Fruit fly (Drosophila melanogaster): ENCODE data around the gene Tl.

The Tl gene

DNA sequence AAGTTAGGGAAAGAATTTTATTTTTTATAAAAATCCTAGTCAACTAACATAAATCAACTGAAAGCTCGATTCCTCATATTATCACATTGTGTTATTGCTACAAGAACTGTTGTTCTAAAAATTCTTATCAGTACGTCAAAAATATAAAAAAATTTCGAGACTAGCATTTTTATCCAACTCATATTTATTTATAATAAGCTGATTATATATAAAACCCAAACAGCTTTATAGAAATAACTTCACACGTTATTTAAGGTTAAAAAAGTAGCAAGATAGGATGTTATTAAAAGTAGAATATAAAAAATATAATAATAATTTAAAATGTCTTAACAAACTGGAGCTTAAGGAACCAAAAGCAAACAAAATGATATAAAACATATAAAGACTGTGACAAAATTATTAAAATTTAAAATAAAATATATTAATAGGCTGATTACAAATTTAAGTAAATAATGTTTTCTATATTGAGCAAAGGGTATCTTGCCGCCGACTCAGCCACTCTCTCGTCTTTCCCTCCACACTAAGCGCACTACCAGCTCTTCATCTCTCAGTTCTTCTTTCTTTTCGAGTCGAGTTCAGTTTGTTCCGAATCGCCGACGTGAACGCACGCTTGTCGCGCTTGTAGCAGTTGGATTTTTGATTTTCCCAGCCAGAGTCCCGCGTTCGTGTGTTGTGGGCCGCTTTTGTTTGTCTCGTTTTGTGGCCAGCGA is at the start of gene Tl:
Gene Tl, plus strand, starts transcription at position 573 of the 710 bp plus-strand sequence.
- TF ChIP-seq EcR (GFP tag; optimal IDR thresholded peaks at IDR 0.05) = peak in 1 of 2 experiments; percentile 46
- TF ChIP-seq pan (optimal IDR thresholded peaks at IDR 0.05) = peak; percentile 85
- no peak for TF ChIP-seq psq (optimal IDR thresholded peaks at IDR 0.05)

DNA sequence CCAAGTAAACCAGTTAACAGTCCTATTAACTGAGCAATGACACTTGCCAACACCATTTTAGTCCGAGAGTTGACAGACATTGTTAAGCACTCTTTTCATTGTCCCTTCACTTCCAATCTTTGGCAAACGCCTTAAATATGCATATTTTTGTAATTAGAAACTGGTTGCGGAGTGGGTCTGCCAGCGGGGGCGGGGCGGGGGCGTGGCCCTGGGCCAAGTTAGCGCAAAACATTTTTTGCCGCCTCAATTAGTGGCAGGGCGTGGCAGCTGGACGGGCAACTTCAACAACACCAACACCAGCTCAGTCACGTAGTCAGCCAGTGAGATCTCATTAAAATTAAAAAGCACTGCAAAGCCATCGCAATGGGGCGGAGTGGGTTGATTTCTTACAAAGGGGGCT is 37.1 kb upstream of the Tl start:
- no peak for TF ChIP-seq pan (optimal IDR thresholded peaks at IDR 0.05)

DNA sequence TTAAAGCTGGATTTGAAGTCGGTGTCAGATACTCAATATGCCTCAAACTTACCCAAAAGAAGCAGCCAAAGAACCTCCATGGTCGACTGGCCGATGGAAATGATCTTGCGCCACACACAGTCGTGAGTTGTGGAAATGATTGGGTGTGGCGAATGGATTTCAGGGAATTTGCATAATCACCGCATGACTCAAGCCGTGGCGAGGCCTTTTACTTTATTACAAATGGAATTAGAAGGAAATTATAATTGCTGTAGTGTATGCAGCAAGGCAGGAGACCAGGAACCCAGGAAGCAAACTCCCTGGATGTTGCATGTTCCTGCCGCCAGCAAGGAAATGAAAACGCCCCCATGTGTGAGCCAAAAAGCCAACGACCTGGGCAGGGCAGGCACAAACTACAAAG is 14.7 kb upstream of the Tl start, which contains the start of gene CG42789:
Gene CG42789, minus strand, starts transcription at position 101 of the 400 bp plus-strand sequence.
- no peak for TF ChIP-seq psq (optimal IDR thresholded peaks at IDR 0.05)
- no peak for TF ChIP-seq Dll (optimal IDR thresholded peaks at IDR 0.05)
- no peak for TF ChIP-seq CG8478 (optimal IDR thresholded peaks at IDR 0.05)
- TF ChIP-seq usp (GFP tag; optimal IDR thresholded peaks at IDR 0.05) = no peak
- TF ChIP-seq pan (optimal IDR thresholded peaks at IDR 0.05) = no peak
- no peak for TF ChIP-seq EcR (GFP tag; optimal IDR thresholded peaks at IDR 0.05)

DNA sequence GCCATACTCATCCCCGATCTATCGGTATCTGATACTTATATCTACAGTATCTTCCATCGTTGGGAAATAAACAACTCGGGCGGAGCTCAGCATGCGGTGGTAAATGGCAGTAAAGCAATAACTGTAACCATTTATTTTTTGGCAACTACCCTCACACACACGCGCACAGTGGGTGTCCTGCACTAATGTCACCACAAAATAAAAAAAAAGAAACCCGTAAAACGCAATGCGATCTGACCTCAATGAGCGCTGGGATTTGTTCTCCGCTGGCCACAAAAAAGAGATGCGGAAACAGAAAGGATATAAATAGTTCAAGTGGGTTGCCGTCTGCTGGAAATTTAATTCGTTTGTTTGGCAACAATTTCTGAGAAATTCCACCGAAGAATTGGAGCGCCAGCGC is 7.0 kb upstream of the Tl start:
- no peak for TF ChIP-seq CG8478 (optimal IDR thresholded peaks at IDR 0.05)
- TF ChIP-seq usp (GFP tag; optimal IDR thresholded peaks at IDR 0.05) = no peak
- no peak for TF ChIP-seq psq (optimal IDR thresholded peaks at IDR 0.05)
- TF ChIP-seq pan (optimal IDR thresholded peaks at IDR 0.05) = no peak
- TF ChIP-seq EcR (GFP tag; optimal IDR thresholded peaks at IDR 0.05) = no peak
- TF ChIP-seq Dll (optimal IDR thresholded peaks at IDR 0.05) = no peak

DNA sequence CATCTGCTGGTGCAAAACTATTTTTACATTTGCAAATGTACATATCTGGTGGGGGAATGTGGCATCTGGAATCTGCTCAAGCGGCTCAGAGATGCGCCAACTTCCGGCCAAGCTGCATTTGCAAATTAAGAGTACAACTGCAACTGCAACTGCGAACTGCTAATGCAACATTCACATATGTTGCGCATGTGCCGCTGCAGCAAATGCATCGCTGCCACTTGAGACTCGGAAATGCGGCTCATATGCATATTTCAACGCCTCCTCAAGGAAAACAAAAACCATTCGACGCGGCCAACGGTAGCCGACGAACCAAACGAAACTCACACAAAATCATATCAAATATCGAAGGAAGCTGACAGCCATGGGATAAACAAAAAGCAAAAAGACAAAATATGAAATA is 3.5 kb upstream of the Tl start:
- no peak for TF ChIP-seq EcR (GFP tag; optimal IDR thresholded peaks at IDR 0.05)
- no peak for TF ChIP-seq CG8478 (optimal IDR thresholded peaks at IDR 0.05)
- no peak for TF ChIP-seq Dll (optimal IDR thresholded peaks at IDR 0.05)

DNA sequence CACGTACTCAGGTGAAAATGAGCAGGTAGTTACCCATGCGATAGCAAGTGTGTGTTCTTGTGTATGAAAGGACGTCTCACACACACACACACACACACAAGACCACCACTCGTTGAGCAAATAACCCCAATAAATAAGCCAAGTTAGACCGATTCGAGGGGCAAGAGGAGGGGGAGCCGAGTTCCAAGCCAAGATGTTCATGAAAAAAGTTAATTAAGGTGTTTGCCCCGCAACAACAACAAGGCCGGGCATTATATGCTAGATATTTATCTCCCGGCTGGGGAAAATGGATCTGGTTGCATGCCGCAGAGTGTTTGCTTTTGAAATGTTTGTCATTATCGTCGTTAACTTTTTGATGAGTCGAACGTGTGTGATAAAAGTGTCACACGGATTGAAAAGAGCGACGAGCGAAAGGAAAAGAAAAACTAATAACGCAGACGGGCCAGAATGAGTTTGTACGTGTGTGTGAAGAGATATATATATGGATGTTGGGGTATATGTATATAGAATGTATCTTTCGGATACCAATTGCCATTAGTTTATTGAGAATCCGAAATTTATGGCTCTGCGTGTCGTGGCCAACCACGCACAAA is 2.2 kb upstream of the Tl start:
- TF ChIP-seq CG8478 (optimal IDR thresholded peaks at IDR 0.05) = no peak
- TF ChIP-seq EcR (GFP tag; optimal IDR thresholded peaks at IDR 0.05) = no peak
- no peak for TF ChIP-seq usp (GFP tag; optimal IDR thresholded peaks at IDR 0.05)
- TF ChIP-seq pan (optimal IDR thresholded peaks at IDR 0.05) = no peak
- no peak for TF ChIP-seq Dll (optimal IDR thresholded peaks at IDR 0.05)
- no peak for TF ChIP-seq psq (optimal IDR thresholded peaks at IDR 0.05)

DNA sequence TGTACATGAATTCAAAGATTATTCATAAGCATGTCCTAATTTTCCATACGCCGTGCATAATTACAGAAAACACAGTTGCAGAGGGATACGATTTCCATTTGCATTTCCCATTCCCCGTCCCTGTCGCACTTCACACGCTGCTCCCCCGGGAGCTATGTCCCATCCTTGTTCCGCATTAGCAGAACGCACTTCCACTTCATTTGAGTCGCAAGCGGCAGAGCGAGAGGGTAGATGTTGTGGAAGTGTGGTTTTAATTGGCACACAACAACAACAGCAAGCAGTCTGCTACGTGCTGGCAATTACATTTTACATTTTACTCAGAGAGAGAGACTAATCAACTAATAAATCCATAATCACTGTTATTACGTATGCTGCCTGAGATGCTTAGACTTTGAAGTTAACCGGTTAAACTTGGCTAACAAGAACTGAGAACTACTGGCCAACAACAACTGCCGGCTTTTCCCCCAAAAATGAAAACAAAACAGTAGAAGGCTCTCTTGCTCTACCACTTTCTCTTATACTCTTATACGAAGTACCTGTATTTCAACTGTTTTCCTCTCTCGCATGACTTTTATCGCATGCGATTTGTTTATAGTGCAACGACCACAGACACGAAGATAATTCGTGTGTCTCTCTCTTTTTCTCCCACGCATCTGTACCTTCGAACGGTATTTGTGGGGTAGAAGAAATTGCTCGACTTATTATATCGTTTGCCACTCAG is 933 bp upstream of the Tl start:
- no peak for TF ChIP-seq usp (GFP tag; optimal IDR thresholded peaks at IDR 0.05)
- peak in 1 of 2 experiments; percentile 43 for TF ChIP-seq EcR (GFP tag; optimal IDR thresholded peaks at IDR 0.05)
- no peak for TF ChIP-seq pan (optimal IDR thresholded peaks at IDR 0.05)
- TF ChIP-seq CG8478 (optimal IDR thresholded peaks at IDR 0.05) = peak; percentile 55
- TF ChIP-seq psq (optimal IDR thresholded peaks at IDR 0.05) = no peak
- TF ChIP-seq Dll (optimal IDR thresholded peaks at IDR 0.05) = no peak

DNA sequence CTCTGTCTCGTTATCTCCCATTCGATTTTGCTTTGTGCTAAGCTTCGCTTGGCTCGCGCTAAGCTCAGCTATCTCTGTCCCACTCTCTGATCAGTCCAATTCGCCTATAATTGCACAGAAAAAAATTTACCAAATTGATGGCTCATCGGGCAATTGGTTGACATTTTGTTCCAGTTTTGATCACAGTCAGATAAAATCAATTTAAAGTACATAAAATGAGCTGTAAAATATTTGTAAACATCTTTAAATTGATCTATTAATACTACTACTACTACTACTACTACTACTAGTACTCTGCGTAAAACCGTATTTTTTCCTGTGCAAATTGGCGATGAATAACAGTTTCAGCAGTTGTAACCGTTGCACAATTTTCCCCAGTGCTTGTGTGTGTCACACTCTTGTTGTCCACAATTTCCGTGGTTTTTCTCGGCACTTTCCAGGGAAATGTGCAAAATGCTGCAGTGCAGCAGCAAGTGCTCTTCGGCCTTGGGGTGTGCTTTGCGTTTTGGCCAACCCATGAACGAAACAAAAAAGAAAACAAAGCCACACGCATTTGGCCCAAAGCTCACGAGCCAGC is 782 bp downstream of the Tl start:
- TF ChIP-seq EcR (GFP tag; optimal IDR thresholded peaks at IDR 0.05) = no peak
- TF ChIP-seq usp (GFP tag; optimal IDR thresholded peaks at IDR 0.05) = no peak
- no peak for TF ChIP-seq psq (optimal IDR thresholded peaks at IDR 0.05)
- no peak for TF ChIP-seq Dll (optimal IDR thresholded peaks at IDR 0.05)
- no peak for TF ChIP-seq CG8478 (optimal IDR thresholded peaks at IDR 0.05)
- TF ChIP-seq pan (optimal IDR thresholded peaks at IDR 0.05) = no peak

DNA sequence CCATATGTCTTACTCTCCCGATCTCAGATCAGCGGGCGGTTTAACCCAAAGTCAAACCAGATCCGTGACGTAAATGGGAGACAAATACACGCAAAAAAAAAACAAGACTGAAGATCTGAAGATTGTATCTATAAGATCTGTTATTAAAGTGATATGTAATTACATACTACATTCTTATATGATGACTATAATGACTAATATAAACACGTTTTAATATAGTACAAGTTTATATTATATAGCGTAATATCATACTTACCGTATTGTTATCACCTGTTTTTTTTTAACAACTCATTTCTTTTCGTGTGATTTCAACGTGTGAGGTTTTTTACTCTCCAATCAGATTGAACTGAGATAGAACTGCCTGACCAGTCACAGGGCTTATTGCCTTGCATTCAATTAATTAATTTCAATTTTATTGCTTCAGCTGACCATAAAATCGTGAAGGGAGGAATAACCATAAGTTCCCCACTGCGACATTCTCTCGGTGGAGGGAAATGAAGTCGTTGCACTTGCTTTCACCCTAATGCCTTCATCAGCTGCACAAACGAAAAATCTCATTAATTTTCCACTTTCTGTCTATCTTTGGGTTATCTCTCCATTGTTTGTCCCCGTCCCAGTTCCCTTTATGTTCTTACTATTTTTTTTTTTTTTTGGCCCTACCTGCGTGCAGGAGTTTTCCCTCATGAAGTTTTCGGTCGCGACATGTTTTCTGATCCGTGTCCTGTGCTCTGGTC is 2.8 kb downstream of the Tl start:
- no peak for TF ChIP-seq usp (GFP tag; optimal IDR thresholded peaks at IDR 0.05)

DNA sequence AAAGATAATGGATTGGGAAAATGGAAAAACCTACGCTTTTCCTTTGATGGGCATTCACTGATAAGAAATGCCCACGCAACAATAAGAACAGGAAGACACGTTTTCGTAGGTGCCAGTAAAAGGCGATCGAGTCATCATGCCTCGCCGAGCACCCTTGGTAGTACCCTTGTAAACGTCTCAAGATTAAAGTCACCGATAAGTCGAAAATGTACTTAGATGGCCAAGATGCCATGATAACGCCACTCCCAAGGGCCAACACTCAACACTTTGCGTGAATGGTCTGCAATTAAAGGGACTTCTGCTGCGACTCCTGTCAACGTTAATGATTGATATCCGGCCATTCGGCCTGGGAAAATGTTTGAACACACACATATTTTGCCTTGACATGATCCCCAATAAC is 4.3 kb downstream of the Tl start:
- TF ChIP-seq pan (optimal IDR thresholded peaks at IDR 0.05) = no peak
- TF ChIP-seq Dll (optimal IDR thresholded peaks at IDR 0.05) = no peak
- TF ChIP-seq CG8478 (optimal IDR thresholded peaks at IDR 0.05) = no peak
- TF ChIP-seq EcR (GFP tag; optimal IDR thresholded peaks at IDR 0.05) = no peak
- TF ChIP-seq psq (optimal IDR thresholded peaks at IDR 0.05) = no peak

DNA sequence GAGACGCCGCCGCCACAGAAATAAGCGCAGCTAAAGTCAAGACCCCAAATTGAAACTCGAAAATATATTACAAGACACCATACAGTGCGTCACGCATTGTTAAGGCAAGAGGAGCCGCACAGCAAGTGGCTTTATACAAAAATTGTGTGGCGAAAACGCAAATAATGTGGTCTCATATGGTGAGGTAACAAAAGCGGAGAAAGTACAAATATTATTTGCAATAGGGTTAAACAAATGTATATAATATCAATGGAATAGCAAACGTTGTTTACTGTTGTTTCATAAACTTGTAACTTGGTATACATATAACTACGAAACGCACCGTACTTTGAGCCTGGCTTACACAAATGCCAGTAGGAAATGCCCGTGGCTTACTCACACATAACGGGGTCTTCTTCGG is 6.0 kb downstream of the Tl start:
- TF ChIP-seq CG8478 (optimal IDR thresholded peaks at IDR 0.05) = no peak
- TF ChIP-seq pan (optimal IDR thresholded peaks at IDR 0.05) = no peak
- TF ChIP-seq EcR (GFP tag; optimal IDR thresholded peaks at IDR 0.05) = no peak
- no peak for TF ChIP-seq psq (optimal IDR thresholded peaks at IDR 0.05)
- TF ChIP-seq Dll (optimal IDR thresholded peaks at IDR 0.05) = no peak
- TF ChIP-seq usp (GFP tag; optimal IDR thresholded peaks at IDR 0.05) = no peak

DNA sequence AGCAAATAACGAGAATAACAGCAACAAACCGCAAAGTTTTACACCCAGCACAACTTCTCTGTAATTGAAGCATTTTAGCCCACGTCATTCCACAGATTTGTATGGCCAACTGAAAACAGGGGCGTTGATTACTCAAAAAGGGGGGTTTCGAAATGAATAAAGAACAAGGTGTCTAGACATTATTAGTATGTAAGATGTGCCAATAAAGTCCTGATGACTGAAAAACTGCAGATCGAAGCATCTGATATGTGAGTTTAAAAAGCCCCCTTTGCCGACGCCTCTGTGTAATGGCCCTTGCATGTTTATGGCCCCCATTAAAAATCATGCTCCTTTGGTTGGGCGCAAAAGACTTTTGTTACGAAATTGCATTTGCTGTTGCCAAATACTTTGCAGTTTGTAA is 22.3 kb downstream of the Tl start:
- TF ChIP-seq psq (optimal IDR thresholded peaks at IDR 0.05) = no peak
- no peak for TF ChIP-seq EcR (GFP tag; optimal IDR thresholded peaks at IDR 0.05)
- TF ChIP-seq Dll (optimal IDR thresholded peaks at IDR 0.05) = peak; percentile 31
